Fruit fly (Drosophila melanogaster): ENCODE data around the gene CG7218.

DNA sequence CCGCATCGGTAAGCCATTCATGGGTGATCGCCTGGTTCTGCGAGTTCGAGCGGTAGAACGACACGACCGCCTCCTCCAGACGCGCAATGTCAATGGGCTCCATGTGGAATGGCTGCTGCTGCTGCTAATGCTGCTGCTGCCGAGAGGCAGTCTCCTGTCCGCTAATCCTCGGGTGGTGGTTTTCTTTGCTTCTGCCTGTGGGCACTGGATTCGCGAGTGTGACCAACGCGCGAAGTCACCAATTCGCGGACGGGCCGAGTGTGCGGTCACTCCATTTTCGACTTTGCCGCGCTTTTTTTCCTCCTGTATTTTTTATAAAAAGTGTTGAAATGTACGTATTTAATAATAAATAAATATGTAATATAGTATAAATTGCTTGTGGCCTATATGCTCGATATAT lies 19.0 kb upstream of the CG7218 start, which contains the start of gene cdm:
- TF ChIP-seq Myc (optimal IDR thresholded peaks at IDR 0.05) (no peak), h (optimal IDR thresholded peaks at IDR 0.05) (no peak)

All from Kc167 (cell line).